Fruit fly (Drosophila melanogaster): ENCODE measurements around the gene Sema1a.
A peak's percentile ranks its signal among the peaks of the same experiment; 100 is the strongest.

Gene Sema1a

dm6 chr2L:8521724-8522309 lies 20.1 kb upstream of the Sema1a start, which contains the start of gene Acer:
TSS of gene Acer (plus strand) at chr2L:8521933.
- no peak for TF ChIP-seq CG8478 (optimal IDR thresholded peaks at IDR 0.05)
- no peak for TF ChIP-seq CG9876 (GFP tag; optimal IDR thresholded peaks at IDR 0.05)
- peak; percentile 41 for TF ChIP-seq CG14710 (tag; optimal IDR thresholded peaks at IDR 0.05)
- peak; percentile 35 for TF ChIP-seq CG31365 (tag; optimal IDR thresholded peaks at IDR 0.05)
- TF ChIP-seq CG9437 (GFP tag; optimal IDR thresholded peaks at IDR 0.05): peak; percentile 14
- no peak for TF ChIP-seq NFAT (GFP tag; IDR thresholded peaks at IDR 0.05)
- TF ChIP-seq zen2 (GFP tag; IDR thresholded peaks at IDR 0.05; ENCODE audit: partially characterized antibody): peak; percentile 4; the same call in 1 of the 3 replicates
- TF ChIP-seq ash1 (GFP tag; optimal IDR thresholded peaks at IDR 0.05): no peak
- TF ChIP-seq Doc3 (GFP tag; IDR thresholded peaks at IDR 0.05; ENCODE audit: partially characterized antibody): peak; percentile 56; the same call in 2 of the 3 replicates
- TF ChIP-seq tin (GFP tag; optimal IDR thresholded peaks at IDR 0.05): peak; percentile 3
- TF ChIP-seq dan (GFP tag; IDR thresholded peaks at IDR 0.05): no peak
- no peak for TF ChIP-seq CG13775 (GFP tag; optimal IDR thresholded peaks at IDR 0.05)
- TF ChIP-seq zfh1 (GFP tag; IDR thresholded peaks at IDR 0.05): no peak
- TF ChIP-seq Adf1 (GFP tag; IDR thresholded peaks at IDR 0.05): peak; percentile 44; the same call in 1 of the 2 replicates
- no peak for TF ChIP-seq Rx (GFP tag; IDR thresholded peaks at IDR 0.05)
- no peak for TF ChIP-seq gce (GFP tag; IDR thresholded peaks at IDR 0.05)
- no peak for TF ChIP-seq Taf1 (GFP tag; IDR thresholded peaks at IDR 0.05)
- no peak for TF ChIP-seq Oli (tag; optimal IDR thresholded peaks at IDR 0.05)
- TF ChIP-seq Awh (GFP tag; IDR thresholded peaks at IDR 0.05): no peak
- TF ChIP-seq lilli (GFP tag; optimal IDR thresholded peaks at IDR 0.05): no peak
- TF ChIP-seq gcm2 (GFP tag; optimal IDR thresholded peaks at IDR 0.05): no peak
- no peak for TF ChIP-seq CG1647 (GFP tag; optimal IDR thresholded peaks at IDR 0.05)
- 0 out of 2 replicates have a peak, but pooled peaks have one; percentile 12 for TF ChIP-seq CG14441 (GFP tag; IDR thresholded peaks at IDR 0.05)
- TF ChIP-seq HLHmδ (GFP tag; optimal IDR thresholded peaks at IDR 0.05): no peak
- TF ChIP-seq CG12299 (tag; optimal IDR thresholded peaks at IDR 0.05): no peak
- TF ChIP-seq peb (GFP tag; IDR thresholded peaks at IDR 0.05): no peak
- no peak for TF ChIP-seq sens-2 (GFP tag; IDR thresholded peaks at IDR 0.05)
- no peak for TF ChIP-seq Neu2 (GFP tag; optimal IDR thresholded peaks at IDR 0.05; ENCODE audit: borderline replicate concordance)
- no peak for TF ChIP-seq Hey (tag; optimal IDR thresholded peaks at IDR 0.05)
- TF ChIP-seq stwl (tag; optimal IDR thresholded peaks at IDR 0.05): peak; percentile 54
- TF ChIP-seq Hr51 (GFP tag; optimal IDR thresholded peaks at IDR 0.05): no peak
- TF ChIP-seq CG15269 (tag; optimal IDR thresholded peaks at IDR 0.05): no peak
- TF ChIP-seq caup (GFP tag; optimal IDR thresholded peaks at IDR 0.05; ENCODE audit: severe bottlenecking): peak; percentile 23
- TF ChIP-seq tgo (GFP tag; IDR thresholded peaks at IDR 0.05): no peak; the same call in 2 of the 3 replicates
- no peak for TF ChIP-seq stc (GFP tag; IDR thresholded peaks at IDR 0.05)
- no peak for TF ChIP-seq CG4820 (GFP tag; optimal IDR thresholded peaks at IDR 0.05)
- TF ChIP-seq dati (GFP tag; IDR thresholded peaks at IDR 0.05): no peak
- TF ChIP-seq insv (GFP tag; optimal IDR thresholded peaks at IDR 0.05): no peak
- TF ChIP-seq pros (GFP tag; optimal IDR thresholded peaks at IDR 0.05): peak; percentile 66
- no peak for TF ChIP-seq Dip3 (GFP tag; optimal IDR thresholded peaks at IDR 0.05)
- TF ChIP-seq sima (GFP tag; optimal IDR thresholded peaks at IDR 0.05): no peak
- TF ChIP-seq D (optimal IDR thresholded peaks at IDR 0.05): no peak
- no peak for TF ChIP-seq D (GFP tag; optimal IDR thresholded peaks at IDR 0.05)
- no peak for TF ChIP-seq CG13123 (GFP tag; optimal IDR thresholded peaks at IDR 0.05)
- no peak for TF ChIP-seq danr (GFP tag; IDR thresholded peaks at IDR 0.05)
- TF ChIP-seq jumu (GFP tag; optimal IDR thresholded peaks at IDR 0.05): no peak
- no peak for TF ChIP-seq Meics (GFP tag; optimal IDR thresholded peaks at IDR 0.05)
- no peak for TF ChIP-seq unpg (GFP tag; optimal IDR thresholded peaks at IDR 0.05)
- no peak for TF ChIP-seq Oaz (GFP tag; IDR thresholded peaks at IDR 0.05)
- TF ChIP-seq amos (GFP tag; IDR thresholded peaks at IDR 0.05; ENCODE audit: partially characterized antibody): no peak; the same call in 1 of the 2 replicates
- no peak for TF ChIP-seq Ada2b (GFP tag; IDR thresholded peaks at IDR 0.05)

Data from whole organism, embryonic.